Worm (Caenorhabditis elegans) whole organism, L3 larva: ENCODE results near the gene lbp-3.

Source experiments
- ama-1 ChIP-seq: fragments of 150-350 bp; optimal IDR thresholded peaks from 2 replicates; lab custom pipeline; 2018
- ceh-9 ChIP-seq: sonication (generic microtip); optimal IDR thresholded peaks from 2 replicates; lab custom pipeline; 2018; ENCODE audit warnings: missing biosample characterization, missing genetic modification characterization
- elt-1 ChIP-seq: fragments of 150-350 bp; optimal IDR thresholded peaks from 2 replicates; lab custom pipeline; 2014; ENCODE audit warnings: missing biosample characterization, missing genetic modification characterization
- fos-1 ChIP-seq: fragments of 150-350 bp; optimal IDR thresholded peaks from 2 replicates; lab custom pipeline; 2014; ENCODE audit warnings: missing biosample characterization, missing genetic modification characterization
- nhr-76 ChIP-seq: fragments of 150-350 bp; sonication (generic microtip); optimal IDR thresholded peaks from 5 replicates; lab custom pipeline; 2014; ENCODE audit warnings: missing biosample characterization, missing genetic modification characterization
- snpc-4 ChIP-seq: fragments of 150-350 bp; optimal IDR thresholded peaks from 2 replicates; lab custom pipeline; 2014; ENCODE audit warnings: missing biosample characterization, missing genetic modification characterization
- unc-62 ChIP-seq: fragments of 150-350 bp; sonication (generic microtip); optimal IDR thresholded peaks from 4 replicates; lab custom pipeline; 2014; ENCODE audit warnings: missing biosample characterization, missing genetic modification reagents, missing genetic modification characterization

ce11 chrX:3247768-3248167, 9.4 kb upstream of the lbp-3 start:
- TF ChIP-seq fos-1 (tag; lab: Kevin White, UChicago) (no peak), ceh-9 (tag; lab: Kevin White, UChicago) (no peak), snpc-4 (tag; lab: Kevin White, UChicago) (no peak), elt-1 (no peak), ama-1 (lab: Kevin White, UChicago) (no peak), unc-62 (no peak), nhr-76 (no peak)
